Fruit fly (Drosophila melanogaster) whole organism, wandering third instar larva: ENCODE data around the gene lark.
A peak's percentile ranks its signal among the peaks of the same experiment; 100 is the strongest.

Experiments used
- CG32264 ChIP-seq: fragments of 200-800 bp; sonication (Bioruptor generic); optimal IDR thresholded peaks from 2 replicates; lab custom pipeline; 2016; ENCODE audit warnings: missing biosample characterization, missing genetic modification characterization
- CG9705 ChIP-seq: fragments of 200-800 bp; sonication (Bioruptor generic); optimal IDR thresholded peaks from 2 replicates; lab custom pipeline; 2018; ENCODE audit warnings: missing biosample characterization, mild to moderate bottlenecking, missing genetic modification characterization
- CrebA ChIP-seq: fragments of 200-800 bp; sonication (Bioruptor generic); optimal IDR thresholded peaks from 2 replicates; lab custom pipeline; 2016; ENCODE audit warnings: missing biosample characterization, mild to moderate bottlenecking, missing genetic modification characterization, borderline replicate concordance
- GATAd ChIP-seq: sonication (Bioruptor generic); optimal IDR thresholded peaks from 2 replicates; lab custom pipeline; 2016; ENCODE audit warnings: missing biosample characterization, missing genetic modification characterization
- HLH106 ChIP-seq: fragments of 200-800 bp; optimal IDR thresholded peaks from 3 replicates; lab custom pipeline; 2019; ENCODE audit warnings: missing biosample characterization, mild to moderate bottlenecking, missing genetic modification characterization, moderate library complexity
- Hnf4 ChIP-seq: fragments of 200-800 bp; sonication (Bioruptor generic); optimal IDR thresholded peaks from 2 replicates; lab custom pipeline; 2016; ENCODE audit warnings: missing biosample characterization, mild to moderate bottlenecking, missing genetic modification characterization
- Hr78 ChIP-seq: fragments of >200 bp; optimal IDR thresholded peaks from 2 replicates; lab custom pipeline; 2017; ENCODE audit warnings: missing biosample characterization, missing genetic modification characterization
- Hr83 ChIP-seq: fragments of 200-300 bp; sonication (Bioruptor generic); optimal IDR thresholded peaks from 2 replicates; lab custom pipeline; 2016; ENCODE audit warnings: missing biosample characterization, mild to moderate bottlenecking, missing genetic modification characterization, moderate library complexity; ENCODE audit not compliant: poor library complexity, severe bottlenecking
- Myc ChIP-seq: fragments of >200 bp; optimal IDR thresholded peaks from 2 replicates; lab custom pipeline; 2017
- N ChIP-seq: fragments of >200 bp; optimal IDR thresholded peaks from 2 replicates; lab custom pipeline; 2018; ENCODE audit warnings: missing biosample characterization, missing external identifiers, missing genetic modification characterization
- OdsH ChIP-seq: fragments of 200-800 bp; sonication (Bioruptor generic); optimal IDR thresholded peaks from 2 replicates; lab custom pipeline; 2016; ENCODE audit warnings: missing biosample characterization, mild to moderate bottlenecking, missing genetic modification characterization
- Rel ChIP-seq, 2 experiments: fragments of 200-800 bp; sonication (Bioruptor generic) in 1 of 2; optimal IDR thresholded peaks; 2 replicates in 1 of 2; 3 replicates in 1 of 2; lab custom pipeline; 2016 to 2019; ENCODE audit warnings: mild to moderate bottlenecking in 2 of 2, missing biosample characterization in 2 of 2, missing genetic modification characterization in 2 of 2, moderate library complexity in 1 of 2
- Sp1 ChIP-seq: fragments of 200-800 bp; sonication (Bioruptor generic); optimal IDR thresholded peaks from 3 replicates; lab custom pipeline; 2019; ENCODE audit warnings: missing biosample characterization, mild to moderate bottlenecking, missing genetic modification characterization, moderate library complexity
- Vsx2 ChIP-seq: fragments of 200-300, 225-300 bp; sonication (Bioruptor generic); optimal IDR thresholded peaks from 2 replicates; lab custom pipeline; 2018; ENCODE audit warnings: missing biosample characterization, missing genetic modification characterization; ENCODE audit not compliant: partially characterized antibody
- br ChIP-seq: fragments of 200-800 bp; sonication (Bioruptor generic); optimal IDR thresholded peaks from 2 replicates; lab custom pipeline; 2016; ENCODE audit warnings: missing biosample characterization, missing genetic modification characterization
- brk ChIP-seq: fragments of 200-800 bp; sonication (Bioruptor generic); optimal IDR thresholded peaks from 2 replicates; lab custom pipeline; 2016; ENCODE audit warnings: missing biosample characterization, mild to moderate bottlenecking, missing genetic modification characterization
- dl ChIP-seq, 2 experiments: fragments of 175-275, 200-275 bp in 1 of 2; fragments of 200-275 bp in 1 of 2; sonication (Bioruptor generic); optimal IDR thresholded peaks; lab custom pipeline; 2018; ENCODE audit warnings: mild to moderate bottlenecking in 2 of 2, missing biosample characterization in 2 of 2, missing genetic modification characterization in 2 of 2, moderate library complexity in 2 of 2; ENCODE audit not compliant: partially characterized antibody in 2 of 2, insufficient read depth in 1 of 2
- dmrt93B ChIP-seq: fragments of 200-800 bp; sonication (Bioruptor generic); optimal IDR thresholded peaks from 2 replicates; lab custom pipeline; 2018; ENCODE audit warnings: missing biosample characterization, mild to moderate bottlenecking, missing genetic modification characterization
- ey ChIP-seq: fragments of 200-800 bp; sonication (Bioruptor generic); optimal IDR thresholded peaks from 2 replicates; lab custom pipeline; 2016; ENCODE audit warnings: missing biosample characterization, missing genetic modification characterization
- foxo ChIP-seq, 2 experiments: fragments of 200-800 bp; sonication (Bioruptor generic); optimal IDR thresholded peaks; 2 replicates in 1 of 2; 3 replicates in 1 of 2; lab custom pipeline; 2016 to 2017; ENCODE audit warnings: missing biosample characterization in 2 of 2, missing genetic modification characterization in 2 of 2
- fru ChIP-seq: fragments of 200-800 bp; sonication (Bioruptor generic); optimal IDR thresholded peaks from 3 replicates; lab custom pipeline; 2016; ENCODE audit warnings: missing biosample characterization, mild to moderate bottlenecking, missing genetic modification characterization
- h ChIP-seq: fragments of 200-800 bp; sonication (Bioruptor generic); optimal IDR thresholded peaks from 3 replicates; lab custom pipeline; 2016; ENCODE audit warnings: missing biosample characterization, mild to moderate bottlenecking, missing genetic modification characterization
- jim ChIP-seq: fragments of 175-275, 200-325 bp; sonication (Bioruptor generic); optimal IDR thresholded peaks from 2 replicates; lab custom pipeline; 2016; ENCODE audit warnings: missing biosample characterization, mild to moderate bottlenecking, missing genetic modification characterization
- lola ChIP-seq: fragments of >200 bp; optimal IDR thresholded peaks from 2 replicates; lab custom pipeline; 2017; ENCODE audit warnings: missing biosample characterization, missing genetic modification characterization
- psq ChIP-seq: fragments of 200-800 bp; sonication (Bioruptor generic); optimal IDR thresholded peaks from 3 replicates; lab custom pipeline; 2017; ENCODE audit warnings: missing biosample characterization, mild to moderate bottlenecking, missing genetic modification characterization, moderate library complexity
- rgr ChIP-seq: fragments of 200-800 bp; sonication (Bioruptor generic); optimal IDR thresholded peaks from 3 replicates; lab custom pipeline; 2016; ENCODE audit warnings: missing biosample characterization, mild to moderate bottlenecking, missing genetic modification characterization
- sage ChIP-seq: fragments of 200-800 bp; sonication (Bioruptor generic); optimal IDR thresholded peaks from 2 replicates; lab custom pipeline; 2016; ENCODE audit warnings: missing biosample characterization, mild to moderate bottlenecking, missing genetic modification characterization
- sv ChIP-seq: fragments of 200-800 bp; sonication (Bioruptor generic); optimal IDR thresholded peaks from 3 replicates; lab custom pipeline; 2016; ENCODE audit warnings: missing biosample characterization, missing genetic modification characterization
- tai ChIP-seq: sonication (Bioruptor generic); optimal IDR thresholded peaks from 2 replicates; lab custom pipeline; 2016; ENCODE audit warnings: missing biosample characterization, missing genetic modification characterization
- woc ChIP-seq: sonication (Bioruptor generic); optimal IDR thresholded peaks from 2 replicates; lab custom pipeline; 2016; ENCODE audit warnings: missing biosample characterization, mild to moderate bottlenecking, missing genetic modification characterization

The lark gene

DNA sequence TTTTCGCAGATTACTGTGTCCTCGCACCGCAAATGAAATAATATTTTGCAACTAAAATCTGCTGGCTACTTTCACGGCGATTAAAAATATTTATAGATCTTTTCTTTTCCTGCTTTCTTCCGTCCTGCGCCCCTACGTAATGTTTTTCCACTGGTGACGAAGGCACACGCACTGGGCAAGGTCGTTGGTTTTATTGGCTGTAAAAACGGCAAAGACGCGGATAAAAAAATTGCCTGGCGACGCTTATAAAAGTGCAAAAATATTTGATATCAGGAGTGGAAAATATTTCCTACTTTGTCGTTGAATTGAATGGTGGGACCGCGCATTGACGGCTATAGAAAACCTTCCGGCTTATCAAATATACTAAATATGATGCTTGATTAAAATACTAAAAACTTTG lies 29.9 kb downstream of the lark start, which contains the start of gene Sh3beta:
Sh3beta (minus strand) TSS at position 327 of the 400 bp plus-strand sequence.
- TF ChIP-seq CrebA (GFP tag; lab: Kevin White, UChicago) (no peak), sage (GFP tag; lab: Kevin White, UChicago) (peak; percentile 20)

DNA sequence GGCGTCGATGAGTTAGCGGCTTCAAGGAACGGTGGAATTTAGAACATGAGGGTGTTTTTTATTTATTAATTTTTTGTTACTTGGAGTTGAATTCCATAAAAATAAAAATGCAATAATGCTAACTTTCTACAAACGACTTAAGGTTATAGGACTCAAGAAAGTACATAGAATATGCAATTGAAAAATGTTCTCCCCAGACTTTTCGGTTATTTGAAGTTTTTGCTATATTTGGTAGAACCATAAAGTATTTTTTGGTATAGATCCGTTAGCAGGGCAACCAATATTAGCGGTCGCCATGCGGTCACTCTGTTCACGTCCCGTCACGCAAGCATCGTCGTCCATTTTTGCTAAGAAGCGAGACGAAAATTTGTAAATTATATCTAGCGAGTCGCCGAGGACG lies 30.5 kb downstream of the lark start, which contains the start of gene akirin:
akirin (plus strand) TSS at position 301 of the 400 bp plus-strand sequence.
- TF ChIP-seq Myc (peak; percentile 4), N (no peak)
- TF ChIP-seq, all 38 proteins: peak for 1

DNA sequence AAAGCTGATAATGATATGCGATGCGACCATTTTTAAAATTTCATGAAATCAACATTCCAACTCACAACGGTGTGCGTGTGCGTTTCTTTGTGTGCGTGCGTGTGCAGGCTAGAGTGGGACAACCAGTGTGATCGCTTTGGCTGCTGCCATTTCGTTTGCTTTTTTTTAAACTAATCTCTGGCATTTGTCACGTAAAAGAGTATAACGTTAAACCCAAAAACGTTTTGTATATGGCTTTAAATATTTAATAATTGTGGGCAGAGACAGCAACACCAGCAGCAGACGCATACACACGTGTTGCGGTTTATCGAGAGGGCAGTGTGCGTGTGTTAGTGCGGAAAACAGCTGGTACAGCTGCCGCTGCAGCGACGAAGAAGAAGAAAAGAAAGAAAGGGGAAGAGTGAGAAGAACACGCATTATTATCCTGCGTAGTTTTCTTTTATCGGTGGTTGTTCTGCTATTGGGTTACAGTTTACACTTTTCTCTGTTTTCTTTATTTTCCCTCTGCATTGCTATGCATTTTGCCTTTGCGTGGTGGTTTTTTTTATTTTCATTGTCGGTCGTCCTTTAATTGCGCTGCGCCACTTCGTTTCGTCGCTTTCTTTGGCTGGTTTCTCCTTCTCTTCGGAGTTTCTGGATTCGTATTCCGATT lies 31.3 kb downstream of the lark start:
- no peak for TF ChIP-seq CG9705 (GFP tag; lab: Kevin White, UChicago)
- no peak for TF ChIP-seq GATAd (GFP tag; lab: Kevin White, UChicago)
- no peak for TF ChIP-seq CG32264 (GFP tag; lab: Kevin White, UChicago)
- no peak for TF ChIP-seq Rel (GFP tag; optimal IDR thresholded peaks at IDR 0.05; lab: Kevin White, UChicago)
- peak; percentile 39 for TF ChIP-seq Rel (tag; optimal IDR thresholded peaks at IDR 0.05; lab: Kevin White, UChicago)
- TF ChIP-seq Hnf4 (GFP tag; lab: Kevin White, UChicago), result no peak
- peak; percentile 7 for TF ChIP-seq Hr78 (GFP tag; lab: Kevin White, UChicago)
- TF ChIP-seq ey (GFP tag; lab: Kevin White, UChicago), result no peak
- TF ChIP-seq OdsH (GFP tag; lab: Kevin White, UChicago), result no peak
- no peak for TF ChIP-seq fru (GFP tag; lab: Kevin White, UChicago)
- TF ChIP-seq dmrt93B (GFP tag; lab: Kevin White, UChicago), result no peak
- TF ChIP-seq sv (GFP tag; lab: Kevin White, UChicago), result no peak
- no peak for TF ChIP-seq tai (GFP tag; lab: Kevin White, UChicago)
- TF ChIP-seq lola, result no peak
- peak; percentile 79 for TF ChIP-seq N
- no peak for TF ChIP-seq jim
- TF ChIP-seq Myc, result no peak
- TF ChIP-seq psq (GFP tag; lab: Kevin White, UChicago), result peak; percentile 81
- TF ChIP-seq foxo (GFP tag; optimal IDR thresholded peaks at IDR 0.05; lab: Kevin White, UChicago), result no peak
- peak; percentile 41 for TF ChIP-seq h
- no peak for TF ChIP-seq rgr (GFP tag; lab: Kevin White, UChicago)
- no peak for TF ChIP-seq Sp1
- TF ChIP-seq woc (GFP tag; lab: Kevin White, UChicago), result no peak
- peak; percentile 1 for TF ChIP-seq Hr83 (GFP tag; lab: Kevin White, UChicago)
- TF ChIP-seq Vsx2 (GFP tag; lab: Kevin White, UChicago), result no peak

DNA sequence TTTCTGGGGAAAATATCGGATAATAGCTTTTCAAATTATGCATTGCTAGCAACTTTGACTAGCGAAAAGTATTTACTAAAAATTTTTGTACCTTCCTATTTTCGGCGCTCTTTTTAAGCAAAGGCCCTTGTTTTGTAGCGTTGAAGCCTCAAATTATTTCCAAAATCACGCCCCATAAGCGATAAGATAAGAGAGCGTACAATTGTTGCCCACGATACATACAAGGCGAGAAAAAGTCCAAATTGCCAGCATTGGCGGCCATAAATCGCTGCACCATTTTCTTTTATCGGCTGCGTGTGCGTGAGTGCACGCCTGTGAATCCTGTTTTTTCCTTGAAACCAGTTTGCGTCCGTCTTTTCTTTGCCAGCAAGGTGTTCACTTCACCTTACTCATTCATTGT lies 32.2 kb downstream of the lark start:
- no peak for TF ChIP-seq psq (GFP tag; lab: Kevin White, UChicago)
- TF ChIP-seq dmrt93B (GFP tag; lab: Kevin White, UChicago), result no peak
- no peak for TF ChIP-seq CrebA (GFP tag; lab: Kevin White, UChicago)
- TF ChIP-seq rgr (GFP tag; lab: Kevin White, UChicago), result no peak
- peak; percentile 49 for TF ChIP-seq woc (GFP tag; lab: Kevin White, UChicago)
- peak; percentile 54 for TF ChIP-seq Myc
- TF ChIP-seq HLH106, result no peak

DNA sequence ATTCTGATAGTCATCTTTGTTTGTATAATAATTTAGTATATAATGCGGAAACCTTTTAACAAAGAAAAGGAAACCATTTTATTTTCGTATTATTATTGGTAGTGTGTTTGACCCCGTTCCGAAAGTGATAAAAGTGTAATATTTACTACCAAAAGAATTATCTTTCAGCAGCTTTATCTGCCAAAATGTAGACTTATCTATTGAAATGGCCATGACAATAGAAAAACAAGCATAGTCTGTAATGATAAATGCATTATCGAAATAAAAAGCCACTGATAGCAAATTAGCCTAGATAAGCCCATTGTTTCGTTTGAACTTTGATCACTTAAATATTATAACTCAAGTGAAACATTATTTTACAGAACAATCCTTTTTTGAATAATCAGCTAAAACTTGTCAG lies 37.1 kb downstream of the lark start:
- no peak for TF ChIP-seq dl (GFP tag; optimal IDR thresholded peaks at IDR 0.05; lab: Kevin White, UChicago; ENCODE audit: insufficient read depth in 1 of 2, partially characterized antibody in 2 of 2)
- TF ChIP-seq tai (GFP tag; lab: Kevin White, UChicago), result no peak
- no peak for TF ChIP-seq CG32264 (GFP tag; lab: Kevin White, UChicago)
- TF ChIP-seq Myc, result no peak
- no peak for TF ChIP-seq Hr78 (GFP tag; lab: Kevin White, UChicago)
- peak; percentile 18 for TF ChIP-seq br (GFP tag; lab: Kevin White, UChicago)
- peak; percentile 21 for TF ChIP-seq brk (GFP tag; lab: Kevin White, UChicago)
- no peak for TF ChIP-seq foxo (GFP tag; optimal IDR thresholded peaks at IDR 0.05; lab: Kevin White, UChicago)
- TF ChIP-seq, all 38 proteins: peak for 2
